Worm (Caenorhabditis elegans): ENCODE measurements around the gene zip-1.

ce11 chrIII:12312886-12313285 is 20.7 kb upstream of the zip-1 start, which contains the start of gene Y75B8A.39:
- no peak for TF ChIP-seq ZK546.5 (tag; optimal IDR thresholded peaks at IDR 0.05)
- TF ChIP-seq fos-1 (tag; optimal IDR thresholded peaks at IDR 0.05), result no peak
- TF ChIP-seq elt-1 (tag; optimal IDR thresholded peaks at IDR 0.05), result no peak
- TF ChIP-seq snpc-4 (tag; optimal IDR thresholded peaks at IDR 0.05), result no peak
- no peak for TF ChIP-seq hmg-11 (tag; optimal IDR thresholded peaks at IDR 0.05)
- TF ChIP-seq nhr-28 (tag; optimal IDR thresholded peaks at IDR 0.05), result no peak
- no peak for TF ChIP-seq nhr-237 (tag; optimal IDR thresholded peaks at IDR 0.05)
